Fruit fly (Drosophila melanogaster) S2 (cell line): Measurements from ENCODE around the gene CG31077.

ENCODE experiments used
- CG8478 ChIP-seq: fragments of >200 bp; optimal IDR thresholded peaks from 2 replicates; lab custom pipeline; 2018
- CTCF ChIP-seq, 2 experiments: fragments of >200 bp; optimal IDR thresholded peaks; 2 replicates each; lab custom pipeline; 2018

DNA sequence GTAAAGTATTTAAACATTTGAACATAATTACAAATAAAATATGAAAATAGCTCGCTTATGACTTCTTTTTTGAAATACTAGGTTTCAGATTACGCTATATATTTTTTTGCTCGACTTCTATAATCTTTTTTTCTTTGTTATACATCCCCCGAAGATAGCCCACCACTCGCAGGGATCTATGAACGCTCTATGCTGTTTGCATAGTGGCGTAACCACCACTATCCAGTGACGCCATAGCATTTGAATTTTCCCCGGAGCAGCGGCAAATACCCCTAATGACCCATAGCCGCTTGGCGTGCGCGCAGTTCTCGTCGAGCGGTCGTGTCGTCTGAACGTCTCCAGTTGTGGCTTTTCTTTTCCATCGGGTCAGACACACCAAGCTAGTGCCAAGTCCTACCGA is 21.3 kb upstream of the CG31077 start, which contains the start of the genes CG14253 and CG46313:
- no peak for TF ChIP-seq CTCF (optimal IDR thresholded peaks at IDR 0.05; lab: Kevin White, UChicago)
- no peak for TF ChIP-seq CG8478 (lab: Kevin White, UChicago)
